Fruit fly (Drosophila melanogaster): ENCODE results near the gene Or65b.

dm6 chr3L:6357152-6357551 lies 31.7 kb downstream of the Or65b start:
- no peak for TF ChIP-seq usp (GFP tag; optimal IDR thresholded peaks at IDR 0.05)
- TF ChIP-seq Myc (optimal IDR thresholded peaks at IDR 0.05), result no peak
- no peak for TF ChIP-seq br (GFP tag; optimal IDR thresholded peaks at IDR 0.05)
- peak; percentile 58 for TF ChIP-seq fru (GFP tag; optimal IDR thresholded peaks at IDR 0.05)
- peak; percentile 51 for TF ChIP-seq woc (GFP tag; optimal IDR thresholded peaks at IDR 0.05)
- no peak for TF ChIP-seq brk (GFP tag; optimal IDR thresholded peaks at IDR 0.05)

All from whole organism, wandering third instar larva.